Fruit fly (Drosophila melanogaster) whole organism, embryonic: ENCODE data around the gene yellow-e3.

ENCODE experiments used
- ATbp ChIP-seq: fragments of 200-800 bp; sonication (Bioruptor generic); optimal IDR thresholded peaks from 2 replicates; lab custom pipeline; 2017; ENCODE audit warnings: missing biosample characterization, mild to moderate bottlenecking, missing genetic modification characterization, missing genetic modification reagents
- BEAF-32 ChIP-seq: fragments of 200-800 bp; sonication (Bioruptor generic); optimal IDR thresholded peaks from 3 replicates; lab custom pipeline; 2017; ENCODE audit warnings: missing biosample characterization, missing genetic modification characterization, mild to moderate bottlenecking, moderate library complexity, missing genetic modification reagents
- CG10147 ChIP-seq: fragments of 200-800 bp; sonication (Bioruptor generic); optimal IDR thresholded peaks from 2 replicates; lab custom pipeline; 2019; ENCODE audit warnings: missing biosample characterization, mild to moderate bottlenecking, missing genetic modification characterization, moderate library complexity
- CG10209 ChIP-seq: fragments of 200-800 bp; sonication (Bioruptor generic); optimal IDR thresholded peaks from 3 replicates; lab custom pipeline; 2017; ENCODE audit warnings: missing biosample characterization, mild to moderate bottlenecking, missing genetic modification characterization, missing genetic modification reagents
- CG10321 ChIP-seq: fragments of 200-800 bp; sonication (Bioruptor generic); IDR thresholded peaks from 2 replicates; pipeline ENCODE4 v1.3.6; 2022; ENCODE audit warnings: missing biosample characterization, missing genetic modification characterization
- CG11085 ChIP-seq: fragments of 200-800 bp; sonication (Bioruptor generic); IDR thresholded peaks from 2 replicates; pipeline ENCODE4 v1.3.6; 2022; ENCODE audit warnings: missing biosample characterization, missing genetic modification characterization
- CG11696 ChIP-seq: fragments of 200-800 bp; sonication (Bioruptor generic); IDR thresholded peaks from 2 replicates; pipeline ENCODE4 v1.3.6; 2022; ENCODE audit warnings: missing biosample characterization, missing genetic modification characterization
- CG12942 ChIP-seq: fragments of 200-800 bp; sonication (Bioruptor generic); optimal IDR thresholded peaks from 3 replicates; lab custom pipeline; 2016; ENCODE audit warnings: missing biosample characterization, missing genetic modification characterization
- CG13775 ChIP-seq: fragments of 200-800 bp; sonication (Bioruptor generic); optimal IDR thresholded peaks from 3 replicates; lab custom pipeline; 2017; ENCODE audit warnings: missing biosample characterization, mild to moderate bottlenecking, missing genetic modification characterization
- CG1602 ChIP-seq: fragments of 200-800 bp; sonication (Bioruptor generic); optimal IDR thresholded peaks from 3 replicates; lab custom pipeline; 2016; ENCODE audit warnings: missing biosample characterization, missing genetic modification characterization
- CG17802 ChIP-seq: fragments of 200-800 bp; sonication (Bioruptor generic); optimal IDR thresholded peaks from 2 replicates; lab custom pipeline; 2018; ENCODE audit warnings: missing biosample characterization, mild to moderate bottlenecking, missing genetic modification characterization, moderate library complexity
- CG17912 ChIP-seq: fragments of 200-800 bp; sonication (Bioruptor generic); optimal IDR thresholded peaks from 2 replicates; lab custom pipeline; 2018; ENCODE audit warnings: missing biosample characterization, mild to moderate bottlenecking, missing genetic modification characterization
- CG2199 ChIP-seq: fragments of 200-800 bp; sonication (Bioruptor generic); IDR thresholded peaks from 3 replicates; pipeline ENCODE4 v1.3.6; 2022; ENCODE audit warnings: missing biosample characterization, missing genetic modification characterization
- CG2202 ChIP-seq: fragments of 200-800 bp; sonication (Bioruptor generic); optimal IDR thresholded peaks from 2 replicates; lab custom pipeline; 2018; ENCODE audit warnings: missing biosample characterization, mild to moderate bottlenecking, missing genetic modification characterization
- CG30431 ChIP-seq: fragments of 200-800 bp; sonication (Bioruptor generic); optimal IDR thresholded peaks from 2 replicates; lab custom pipeline; 2017; ENCODE audit warnings: missing biosample characterization, missing genetic modification characterization
- CG32767 ChIP-seq: fragments of 200-800 bp; sonication (Bioruptor generic); IDR thresholded peaks from 2 replicates; pipeline ENCODE4 v1.3.6; 2022; ENCODE audit warnings: missing biosample characterization, missing genetic modification characterization
- CG33213 ChIP-seq: fragments of 200-800 bp; sonication (Bioruptor generic); optimal IDR thresholded peaks from 3 replicates; lab custom pipeline; 2016; ENCODE audit warnings: missing biosample characterization, missing genetic modification characterization
- CG3726 ChIP-seq: fragments of 200-800 bp; sonication (Bioruptor generic); IDR thresholded peaks from 3 replicates; pipeline ENCODE4, ENCODE4 v1.3.6; 2022; ENCODE audit warnings: missing biosample characterization, missing genetic modification characterization
- CG4404 ChIP-seq: fragments of 200-800 bp; sonication (Bioruptor generic); IDR thresholded peaks from 2 replicates; pipeline ENCODE4 v1.3.6; 2022; ENCODE audit warnings: missing biosample characterization, missing genetic modification characterization
- CG4617 ChIP-seq: fragments of 200-800 bp; sonication (Bioruptor generic); optimal IDR thresholded peaks from 3 replicates; lab custom pipeline; 2016; ENCODE audit warnings: missing biosample characterization, missing genetic modification characterization, borderline replicate concordance
- CG4854 ChIP-seq: fragments of 200-800 bp; sonication (Bioruptor generic); optimal IDR thresholded peaks from 2 replicates; lab custom pipeline; 2016; ENCODE audit warnings: missing biosample characterization, missing genetic modification characterization, inconsistent platforms
- CG5245 ChIP-seq: fragments of 200-800 bp; sonication (Bioruptor generic); optimal IDR thresholded peaks from 3 replicates; lab custom pipeline; 2016; ENCODE audit warnings: missing biosample characterization, missing genetic modification characterization
- CG6854 ChIP-seq: fragments of 200-800 bp; sonication (Bioruptor generic); optimal IDR thresholded peaks from 3 replicates; lab custom pipeline; 2017; ENCODE audit warnings: missing biosample characterization, mild to moderate bottlenecking, missing genetic modification characterization
- CG7372 ChIP-seq: fragments of 200-800 bp; sonication (Bioruptor generic); IDR thresholded peaks from 2 replicates; pipeline ENCODE4 v1.3.6; 2022; ENCODE audit warnings: missing biosample characterization, missing genetic modification characterization
- CG7839 ChIP-seq: fragments of 200-800 bp; sonication (Bioruptor generic); optimal IDR thresholded peaks from 3 replicates; lab custom pipeline; 2018; ENCODE audit warnings: missing biosample characterization, mild to moderate bottlenecking, missing genetic modification characterization, moderate library complexity
- CG9437 ChIP-seq: fragments of 200-800 bp; sonication (Bioruptor generic); optimal IDR thresholded peaks from 2 replicates; lab custom pipeline; 2018; ENCODE audit warnings: missing biosample characterization, mild to moderate bottlenecking, missing genetic modification characterization
- CG9817 ChIP-seq: fragments of 200-800 bp; sonication (Bioruptor generic); optimal IDR thresholded peaks from 2 replicates; lab custom pipeline; 2018; ENCODE audit warnings: missing biosample characterization, mild to moderate bottlenecking, missing genetic modification characterization, moderate library complexity
- D19A ChIP-seq: fragments of 200-800 bp; optimal IDR thresholded peaks from 3 replicates; lab custom pipeline; 2019; ENCODE audit warnings: missing biosample characterization, mild to moderate bottlenecking, missing genetic modification characterization, moderate library complexity
- Fer2 ChIP-seq: fragments of 200-800 bp; sonication (Bioruptor generic); optimal IDR thresholded peaks from 2 replicates; lab custom pipeline; 2018; ENCODE audit warnings: missing biosample characterization, mild to moderate bottlenecking, missing genetic modification characterization, moderate library complexity
- GATAe ChIP-seq: fragments of 200-800 bp; sonication (Bioruptor generic); conservative IDR thresholded peaks from 2 replicates; pipeline ENCODE4 v1.3.6; 2022; ENCODE audit warnings: missing biosample characterization, missing genetic modification characterization
- Hmx ChIP-seq: fragments of 200-800 bp; sonication (Bioruptor generic); optimal IDR thresholded peaks from 2 replicates; lab custom pipeline; 2016; ENCODE audit warnings: missing biosample characterization, missing genetic modification characterization
- Hr51 ChIP-seq, 2 experiments: fragments of 200-800 bp; sonication (Bioruptor generic); optimal IDR thresholded peaks; 2 replicates in 1 of 2; 3 replicates in 1 of 2; lab custom pipeline; 2016 to 2018; ENCODE audit warnings: missing biosample characterization in 2 of 2, missing genetic modification characterization in 2 of 2, mild to moderate bottlenecking in 1 of 2, moderate library complexity in 1 of 2
- MESR4 ChIP-seq: fragments of 200-800 bp; sonication (Bioruptor generic); optimal IDR thresholded peaks from 2 replicates; lab custom pipeline; 2018; ENCODE audit warnings: missing biosample characterization, mild to moderate bottlenecking, missing genetic modification characterization, moderate library complexity
- Mad ChIP-seq: fragments of 200-800 bp; sonication (Bioruptor generic); optimal IDR thresholded peaks from 2 replicates; lab custom pipeline; 2016; ENCODE audit warnings: missing biosample characterization, missing genetic modification characterization
- NC2α ChIP-seq: fragments of 200-800 bp; sonication (Bioruptor generic); optimal IDR thresholded peaks from 2 replicates; lab custom pipeline; 2016; ENCODE audit warnings: missing biosample characterization, missing genetic modification characterization
- Nf-YC ChIP-seq: fragments of 200-800 bp; optimal IDR thresholded peaks from 3 replicates; lab custom pipeline; 2019; ENCODE audit warnings: missing biosample characterization, mild to moderate bottlenecking, missing genetic modification characterization, moderate library complexity
- Trl ChIP-seq, 3 experiments: fragments of >200 bp in 2 of 3; fragments of 200-800 bp in 1 of 3; sonication (Bioruptor generic) in 1 of 3; optimal IDR thresholded peaks; 2 replicates in 1 of 3; 3 replicates in 2 of 3; lab custom pipeline; 2016 to 2017; ENCODE audit warnings: missing biosample characterization in 1 of 3, missing genetic modification characterization in 1 of 3
- Usf ChIP-seq: fragments of 200-800 bp; sonication (Bioruptor generic); optimal IDR thresholded peaks from 2 replicates; lab custom pipeline; 2017; ENCODE audit warnings: missing genotype, missing biosample characterization, missing genetic modification characterization
- bowl ChIP-seq: fragments of 200-800 bp; sonication (Bioruptor generic); IDR thresholded peaks from 2 replicates; pipeline ENCODE4 v1.3.6; 2022; ENCODE audit warnings: missing biosample characterization, missing genetic modification characterization
- dmrt11E ChIP-seq: fragments of 200-800 bp; sonication (Bioruptor generic); optimal IDR thresholded peaks from 3 replicates; lab custom pipeline; 2018; ENCODE audit warnings: missing biosample characterization, mild to moderate bottlenecking, missing genetic modification characterization, moderate library complexity
- ems ChIP-seq: fragments of 200-800 bp; sonication (Bioruptor generic); optimal IDR thresholded peaks from 3 replicates; lab custom pipeline; 2016; ENCODE audit warnings: missing biosample characterization, missing genetic modification characterization
- fu2 ChIP-seq: fragments of 200-800 bp; sonication (Bioruptor generic); optimal IDR thresholded peaks from 2 replicates; lab custom pipeline; 2016; ENCODE audit warnings: missing biosample characterization, missing genetic modification characterization
- grn ChIP-seq: fragments of 200-800 bp; sonication (Bioruptor generic); optimal IDR thresholded peaks from 3 replicates; lab custom pipeline; 2017; ENCODE audit warnings: missing biosample characterization, missing genetic modification characterization
- her ChIP-seq: fragments of 200-800 bp; sonication (Bioruptor generic); optimal IDR thresholded peaks from 2 replicates; lab custom pipeline; 2016; ENCODE audit warnings: missing biosample characterization, missing genetic modification characterization
- jumu ChIP-seq: fragments of 200-800 bp; sonication (Bioruptor generic); optimal IDR thresholded peaks from 3 replicates; lab custom pipeline; 2016; ENCODE audit warnings: missing biosample characterization, missing genetic modification characterization
- onecut ChIP-seq: fragments of 200-800 bp; sonication (Bioruptor generic); IDR thresholded peaks from 2 replicates; pipeline ENCODE4 v1.3.6; 2022; ENCODE audit warnings: missing biosample characterization, missing genetic modification characterization
- sc ChIP-seq, 3 experiments: fragments of >200 bp in 2 of 3; fragments of 200-800 bp in 1 of 3; sonication (Bioruptor generic) in 1 of 3; optimal IDR thresholded peaks; 2 replicates in 2 of 3; 3 replicates in 1 of 3; lab custom pipeline; 2017; ENCODE audit warnings: mild to moderate bottlenecking in 1 of 3, missing biosample characterization in 1 of 3, missing genetic modification characterization in 1 of 3, missing genetic modification reagents in 1 of 3
- sqz ChIP-seq: fragments of 200-800 bp; sonication (Bioruptor generic); optimal IDR thresholded peaks from 3 replicates; lab custom pipeline; 2018; ENCODE audit warnings: missing biosample characterization, mild to moderate bottlenecking, missing genetic modification characterization
- sr ChIP-seq: fragments of 200-800 bp; sonication (Bioruptor generic); IDR thresholded peaks from 3 replicates; pipeline ENCODE4 v1.3.6; 2022; ENCODE audit warnings: missing biosample characterization, missing genetic modification characterization
- stwl ChIP-seq: fragments of 200-800 bp; sonication (Bioruptor generic); optimal IDR thresholded peaks from 3 replicates; lab custom pipeline; 2018; ENCODE audit warnings: missing biosample characterization, mild to moderate bottlenecking, missing genetic modification characterization, moderate library complexity
- zfh1 ChIP-seq: fragments of 200-800 bp; sonication (Bioruptor generic); IDR thresholded peaks from 3 replicates; pipeline ENCODE4 v1.3.6; 2022; ENCODE audit warnings: missing biosample characterization, missing genetic modification characterization

yellow-e3 gene

DNA sequence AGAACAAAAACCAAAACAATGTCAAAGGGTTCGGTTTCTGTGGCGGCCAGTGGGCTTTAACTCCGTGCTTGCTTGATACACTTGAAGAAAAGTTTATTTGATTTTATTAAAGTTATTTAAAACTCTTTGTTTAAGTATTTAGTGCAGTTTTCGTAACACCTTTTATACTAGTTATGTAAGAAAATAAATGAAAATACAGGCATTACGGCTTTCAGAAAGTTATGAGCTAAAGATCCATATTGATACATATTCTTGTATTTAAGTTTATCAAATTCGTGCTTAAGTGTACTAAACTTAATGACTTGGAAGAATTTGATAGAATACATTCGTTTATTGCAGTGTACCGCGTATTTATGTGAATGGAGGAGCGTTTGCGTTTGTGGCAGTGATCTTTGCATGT lies 41.8 kb upstream of the yellow-e3 start (continued):
- TF ChIP-seq CG12942 (GFP tag; lab: Kevin White, UChicago), result no peak
- TF ChIP-seq CG10147, result no peak
- peak; percentile 49 for TF ChIP-seq CG9437 (GFP tag; lab: Kevin White, UChicago)
- no peak for TF ChIP-seq MESR4 (GFP tag; lab: Kevin White, UChicago)
- no peak for TF ChIP-seq Trl (optimal IDR thresholded peaks at IDR 0.05; lab: Kevin White, UChicago)
- no peak for TF ChIP-seq Trl (GFP tag; optimal IDR thresholded peaks at IDR 0.05; lab: Kevin White, UChicago)
- no peak for TF ChIP-seq grn (GFP tag; lab: Kevin White, UChicago)
- peak; percentile 8 for TF ChIP-seq jumu (GFP tag; lab: Kevin White, UChicago)
- TF ChIP-seq CG5245 (GFP tag; lab: Kevin White, UChicago), result no peak
- no peak for TF ChIP-seq CG11696 (GFP tag; lab: Robert Waterston, UW)
- no peak for TF ChIP-seq ATbp (GFP tag; lab: Kevin White, UChicago)
- no peak for TF ChIP-seq CG17912 (GFP tag; lab: Kevin White, UChicago)
- TF ChIP-seq CG3726 (GFP tag; lab: Robert Waterston, UW), result no peak
- TF ChIP-seq sqz, result no peak
- TF ChIP-seq GATAe, result no peak
- TF ChIP-seq CG13775 (GFP tag; lab: Kevin White, UChicago), result peak; percentile 40
- TF ChIP-seq CG6854, result peak; percentile 16
- peak; percentile 74 for TF ChIP-seq CG7839 (tag; lab: Kevin White, UChicago)
- peak; percentile 34 for TF ChIP-seq CG10209 (GFP tag; lab: Kevin White, UChicago)
- no peak for TF ChIP-seq NC2α (GFP tag; lab: Kevin White, UChicago)
- TF ChIP-seq Usf (GFP tag; lab: Kevin White, UChicago), result peak; percentile 17
- TF ChIP-seq Hmx (GFP tag; lab: Kevin White, UChicago), result peak; percentile 21
- no peak for TF ChIP-seq CG11085 (GFP tag; lab: Robert Waterston, UW)
- TF ChIP-seq CG30431 (GFP tag; lab: Kevin White, UChicago), result no peak
- no peak for TF ChIP-seq CG17802 (tag; lab: Kevin White, UChicago)
- TF ChIP-seq Fer2 (tag; lab: Kevin White, UChicago), result no peak
- TF ChIP-seq zfh1 (GFP tag; lab: Robert Waterston, UW), result no peak
- no peak for TF ChIP-seq CG33213 (GFP tag; lab: Kevin White, UChicago)
- TF ChIP-seq CG2202 (tag; lab: Kevin White, UChicago), result peak; percentile 21
- peak; percentile 7 for TF ChIP-seq ems
- peak in 1 of 2 experiments; percentile 67 for TF ChIP-seq Hr51 (GFP tag; optimal IDR thresholded peaks at IDR 0.05; lab: Kevin White, UChicago)
- TF ChIP-seq CG1602, result peak; percentile 13
- no peak for TF ChIP-seq sc (optimal IDR thresholded peaks at IDR 0.05; lab: Kevin White, UChicago)
- TF ChIP-seq sc (GFP tag; optimal IDR thresholded peaks at IDR 0.05; lab: Kevin White, UChicago), result peak; percentile 8
- TF ChIP-seq CG2199 (GFP tag; lab: Robert Waterston, UW), result no peak
- TF ChIP-seq CG4404, result no peak
- no peak for TF ChIP-seq CG4854 (GFP tag; lab: Kevin White, UChicago)
- TF ChIP-seq Nf-YC (tag; lab: Kevin White, UChicago), result no peak
- TF ChIP-seq stwl (tag; lab: Kevin White, UChicago), result no peak
- peak; percentile 60 for TF ChIP-seq dmrt11E (tag; lab: Kevin White, UChicago)
- TF ChIP-seq bowl (GFP tag; lab: Robert Waterston, UW), result no peak
- no peak for TF ChIP-seq CG10321
- TF ChIP-seq her (GFP tag; lab: Kevin White, UChicago), result no peak
- TF ChIP-seq Mad (GFP tag; lab: Kevin White, UChicago), result no peak
- peak; percentile 15 for TF ChIP-seq D19A (tag; lab: Kevin White, UChicago)
- no peak for TF ChIP-seq BEAF-32 (GFP tag; lab: Kevin White, UChicago)
- TF ChIP-seq fu2 (GFP tag; lab: Kevin White, UChicago), result no peak
- TF ChIP-seq sr (GFP tag; lab: Robert Waterston, UW), result no peak
- no peak for TF ChIP-seq CG4617 (GFP tag; lab: Kevin White, UChicago)
- TF ChIP-seq CG9817, result peak; percentile 15
- TF ChIP-seq CG32767 (GFP tag; lab: Robert Waterston, UW), result no peak
- TF ChIP-seq onecut (GFP tag; lab: Robert Waterston, UW), result no peak
- TF ChIP-seq CG7372 (GFP tag; lab: Robert Waterston, UW), result no peak
